Worm (Caenorhabditis elegans) whole organism, young adult: Measurements from ENCODE around the gene C28H8.8.

Experiments used
- B0336.3 ChIP-seq: fragments of 200-800 bp; sonication (Bioruptor generic); IDR thresholded peaks from 2 replicates; pipeline ENCODE4 v1.3.6; 2022; ENCODE audit warnings: missing genetic modification characterization, missing compliant biosample characterization
- F10E7.11 ChIP-seq: sonication (generic microtip); optimal IDR thresholded peaks from 2 replicates; lab custom pipeline; 2017; ENCODE audit warnings: mild to moderate bottlenecking, missing genetic modification characterization, moderate library complexity, missing compliant biosample characterization
- F33H1.4 ChIP-seq: fragments of 200-800 bp; sonication (Bioruptor generic); IDR thresholded peaks from 2 replicates; pipeline ENCODE4 v1.3.6; 2022; ENCODE audit warnings: missing genetic modification reagents, missing genetic modification characterization, missing compliant biosample characterization
- F37B4.10 ChIP-seq: fragments of 200-800 bp; sonication (Bioruptor generic); IDR thresholded peaks from 2 replicates; pipeline ENCODE4 v1.3.6; 2022; ENCODE audit warnings: missing genetic modification characterization, missing compliant biosample characterization
- F55B11.4 ChIP-seq: sonication (generic microtip); optimal IDR thresholded peaks from 2 replicates; lab custom pipeline; 2016; ENCODE audit warnings: missing compliant biosample characterization, missing genetic modification characterization, borderline replicate concordance; ENCODE audit not compliant: insufficient read depth
- K12H6.12 ChIP-seq: fragments of 200-800 bp; sonication (Bioruptor generic); optimal IDR thresholded peaks from 2 replicates; lab custom pipeline; 2018; ENCODE audit warnings: mild to moderate bottlenecking, missing genetic modification characterization, missing compliant biosample characterization
- T07F8.4 ChIP-seq: sonication (generic microtip); optimal IDR thresholded peaks from 2 replicates; lab custom pipeline; 2016; ENCODE audit warnings: mild to moderate bottlenecking, missing genetic modification characterization, moderate library complexity, missing compliant biosample characterization
- Y79H2A.3 ChIP-seq: fragments of 200-800 bp; sonication (Bioruptor generic); conservative IDR thresholded peaks from 2 replicates; pipeline ENCODE4 v1.3.6; 2022; ENCODE audit warnings: missing genetic modification reagents, missing genetic modification characterization, missing compliant biosample characterization
- attf-5 ChIP-seq: fragments of 200-800 bp; sonication (Bioruptor generic); optimal IDR thresholded peaks from 2 replicates; lab custom pipeline; 2018; ENCODE audit warnings: mild to moderate bottlenecking, missing genetic modification characterization, missing compliant biosample characterization
- cebp-1 ChIP-seq, 2 experiments: fragments of 200-800 bp in 1 of 2; sonication (Bioruptor generic) in 1 of 2; sonication (generic microtip) in 1 of 2; IDR thresholded peaks in 1 of 2; optimal IDR thresholded peaks in 1 of 2; 2 replicates each; pipeline versions ENCODE4 v1.3.6 to Lab custom; 2017 to 2022; ENCODE audit warnings: missing compliant biosample characterization in 2 of 2, missing genetic modification characterization in 2 of 2, mild to moderate bottlenecking in 1 of 2, missing genetic modification reagents in 1 of 2, moderate library complexity in 1 of 2
- ceh-27 ChIP-seq: fragments of 200-800 bp; sonication (Bioruptor generic); optimal IDR thresholded peaks from 2 replicates; lab custom pipeline; 2018; ENCODE audit warnings: mild to moderate bottlenecking, missing genetic modification characterization, moderate library complexity, missing compliant biosample characterization
- chd-7 ChIP-seq: sonication (generic microtip); optimal IDR thresholded peaks from 2 replicates; lab custom pipeline; 2016; ENCODE audit warnings: mild to moderate bottlenecking, missing genetic modification characterization, moderate library complexity, missing compliant biosample characterization
- egl-18 ChIP-seq: fragments of 200-800 bp; sonication (Bioruptor generic); IDR thresholded peaks from 2 replicates; pipeline ENCODE4 v1.3.6; 2022; ENCODE audit warnings: missing genetic modification reagents, missing genetic modification characterization, missing compliant biosample characterization
- egl-44 ChIP-seq: fragments of 200-800 bp; sonication (Bioruptor generic); IDR thresholded peaks from 2 replicates; pipeline ENCODE4 v1.3.6; 2022; ENCODE audit warnings: missing genetic modification reagents, missing genetic modification characterization, missing compliant biosample characterization
- hlh-26 ChIP-seq: fragments of 200-800 bp; sonication (Bioruptor generic); conservative IDR thresholded peaks from 2 replicates; pipeline ENCODE4 v1.3.6; 2022; ENCODE audit warnings: missing genetic modification reagents, missing genetic modification characterization, missing compliant biosample characterization
- hmg-1.2 ChIP-seq: fragments of 200-800 bp; sonication (Bioruptor generic); IDR thresholded peaks from 2 replicates; pipeline ENCODE4 v1.3.6; 2022; ENCODE audit warnings: missing genetic modification reagents, missing genetic modification characterization, missing compliant biosample characterization
- lin-35 ChIP-seq, 3 experiments: fragments of 150-350 bp in 2 of 3; sonication (generic microtip) in 1 of 3; optimal IDR thresholded peaks; 2 replicates each; lab custom pipeline; 2014 to 2018; ENCODE audit warnings: missing biosample characterization in 3 of 3, missing genetic modification characterization in 3 of 3, missing genetic modification reagents in 3 of 3
- lin-40 ChIP-seq: sonication (generic microtip); optimal IDR thresholded peaks from 2 replicates; lab custom pipeline; 2016; ENCODE audit warnings: missing genetic modification characterization, mild to moderate bottlenecking, missing compliant biosample characterization, missing genotype, missing genetic modification reagents
- madf-8 ChIP-seq: fragments of 200-800 bp; sonication (Bioruptor generic); conservative IDR thresholded peaks from 2 replicates; pipeline ENCODE4 v1.3.6; 2022; ENCODE audit warnings: missing genetic modification reagents, missing genetic modification characterization, missing compliant biosample characterization
- mcd-1 ChIP-seq: fragments of 200-800 bp; sonication (Bioruptor generic); IDR thresholded peaks from 2 replicates; pipeline ENCODE4 v1.3.6; 2022; ENCODE audit warnings: missing genetic modification reagents, missing genetic modification characterization, missing compliant biosample characterization
- mel-28 ChIP-seq: sonication (generic microtip); optimal IDR thresholded peaks from 2 replicates; lab custom pipeline; 2016; ENCODE audit warnings: borderline replicate concordance, mild to moderate bottlenecking, missing genetic modification characterization, missing compliant biosample characterization
- nfya-2 ChIP-seq: fragments of 200-800 bp; sonication (Bioruptor generic); IDR thresholded peaks from 2 replicates; pipeline ENCODE4 v1.3.6; 2022; ENCODE audit warnings: missing genetic modification reagents, missing genetic modification characterization, missing compliant biosample characterization
- nhr-120 ChIP-seq: fragments of 200-800 bp; sonication (Bioruptor generic); IDR thresholded peaks from 2 replicates; pipeline ENCODE4 v1.3.6; 2022; ENCODE audit warnings: missing genetic modification characterization, missing compliant biosample characterization
- nhr-90 ChIP-seq: sonication (generic microtip); optimal IDR thresholded peaks from 2 replicates; lab custom pipeline; 2016; ENCODE audit warnings: missing genotype, mild to moderate bottlenecking, missing genetic modification characterization, missing compliant biosample characterization
- pbrm-1 ChIP-seq: fragments of 200-800 bp; sonication (Bioruptor generic); IDR thresholded peaks from 2 replicates; pipeline ENCODE4 v1.3.6; 2022; ENCODE audit warnings: missing genetic modification reagents, missing genetic modification characterization, missing compliant biosample characterization
- rec-8 ChIP-seq, 2 experiments: sonication (generic microtip); optimal IDR thresholded peaks; 2 replicates each; lab custom pipeline; 2016; ENCODE audit warnings: mild to moderate bottlenecking in 2 of 2, missing genetic modification characterization in 2 of 2, missing genetic modification reagents in 2 of 2, missing genotype in 2 of 2, missing biosample characterization in 1 of 2, missing compliant biosample characterization in 1 of 2, moderate library complexity in 1 of 2
- rpc-1 ChIP-seq, 2 experiments: fragments of 150-350 bp in 1 of 2; sonication (generic microtip) in 1 of 2; optimal IDR thresholded peaks; 2 replicates each; lab custom pipeline; 2014 to 2018; ENCODE audit warnings: missing biosample characterization in 1 of 2, missing genetic modification characterization in 1 of 2, missing genetic modification reagents in 1 of 2, missing genotype in 1 of 2
- snpc-3.4 ChIP-seq: sonication (generic microtip); optimal IDR thresholded peaks from 2 replicates; lab custom pipeline; 2017; ENCODE audit warnings: missing genetic modification characterization, mild to moderate bottlenecking, missing compliant biosample characterization, antibody characterized with exemption, moderate library complexity, missing genotype, missing genetic modification reagents
- snpc-4 ChIP-seq, 5 experiments: fragments of 150-350 bp in 1 of 5; sonication (generic microtip) in 4 of 5; optimal IDR thresholded peaks; 2 replicates each; lab custom pipeline; 2014 to 2018; ENCODE audit warnings: missing genetic modification characterization in 5 of 5, missing biosample characterization in 3 of 5, antibody characterized with exemption in 2 of 5, mild to moderate bottlenecking in 2 of 5, missing compliant biosample characterization in 2 of 5, missing genotype in 2 of 5, moderate library complexity in 2 of 5, missing genetic modification reagents in 1 of 5
- somi-1 ChIP-seq: fragments of 200-800 bp; sonication (Bioruptor generic); optimal IDR thresholded peaks from 2 replicates; lab custom pipeline; 2018; ENCODE audit warnings: mild to moderate bottlenecking, missing genetic modification characterization, missing compliant biosample characterization
- tlf-1 ChIP-seq: fragments of 200-800 bp; sonication (Bioruptor generic); optimal IDR thresholded peaks from 2 replicates; lab custom pipeline; 2018; ENCODE audit warnings: mild to moderate bottlenecking, missing genetic modification characterization, missing compliant biosample characterization
- zfh-2 ChIP-seq: fragments of 200-800 bp; sonication (Bioruptor generic); conservative IDR thresholded peaks from 2 replicates; pipeline ENCODE4 v1.3.6; 2022; ENCODE audit warnings: missing genetic modification reagents, missing genetic modification characterization, missing compliant biosample characterization
- ztf-22 ChIP-seq: fragments of 200-800 bp; sonication (Bioruptor generic); optimal IDR thresholded peaks from 2 replicates; lab custom pipeline; 2018; ENCODE audit warnings: mild to moderate bottlenecking, missing genetic modification characterization, moderate library complexity, missing compliant biosample characterization
- ztf-3 ChIP-seq: fragments of 200-800 bp; sonication (Bioruptor generic); optimal IDR thresholded peaks from 2 replicates; lab custom pipeline; 2018; ENCODE audit warnings: mild to moderate bottlenecking, missing genetic modification characterization, missing compliant biosample characterization

Gene C28H8.8

DNA sequence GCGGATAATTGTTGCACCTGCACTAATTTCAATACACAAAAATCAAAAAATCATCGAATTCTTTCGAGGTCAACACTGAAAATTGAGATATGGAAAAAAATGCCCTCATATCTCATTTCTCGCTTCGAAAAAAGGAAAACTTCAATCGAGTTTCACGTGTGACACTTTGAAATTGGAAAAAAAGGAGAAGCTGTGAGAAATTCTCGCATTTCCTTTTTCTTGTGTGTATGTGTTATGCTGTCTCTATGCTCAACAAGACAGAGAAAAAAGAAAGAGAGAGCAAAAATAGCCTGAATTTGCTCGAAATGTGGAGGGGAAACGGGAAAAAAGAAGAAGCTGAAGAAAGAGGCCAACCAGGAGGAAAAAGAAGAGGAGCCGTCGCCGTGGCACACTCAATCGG, 42.2 kb downstream of the C28H8.8 start:
- TF ChIP-seq hlh-26 (GFP tag; lab: Robert Waterston, UW): no peak
- no peak for TF ChIP-seq nhr-90
- no peak for TF ChIP-seq mcd-1 (GFP tag; lab: Robert Waterston, UW)
- TF ChIP-seq F10E7.11: no peak
- no peak for TF ChIP-seq madf-8 (GFP tag; lab: Robert Waterston, UW)
- TF ChIP-seq, all 124 proteins: peak for 0

DNA sequence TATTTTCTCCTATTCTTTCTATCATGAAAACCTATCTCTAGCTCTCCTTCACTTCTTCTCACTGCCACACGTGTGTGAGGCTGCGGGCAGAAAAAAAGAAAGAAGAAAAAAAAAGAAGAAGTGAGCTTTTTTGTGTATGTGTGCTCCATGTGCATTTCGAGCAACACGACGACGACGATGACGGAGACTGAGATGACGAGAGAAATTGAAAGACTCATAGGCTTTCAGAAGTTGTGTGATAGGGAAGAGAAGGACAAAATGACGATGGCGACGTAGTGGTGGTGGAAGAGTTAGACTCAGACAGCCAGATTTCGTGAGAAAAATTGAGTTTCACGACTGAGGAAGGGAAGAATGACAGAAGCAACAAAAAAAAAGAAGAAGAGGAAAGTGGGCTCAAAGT, 43.1 kb downstream of the C28H8.8 start:
- no peak for TF ChIP-seq ztf-22 (GFP tag; lab: Kevin White, UChicago)
- TF ChIP-seq mel-28: no peak
- peak; percentile 24 for TF ChIP-seq attf-5
- no peak for TF ChIP-seq F37B4.10
- no peak for TF ChIP-seq snpc-4 (GFP tag; optimal IDR thresholded peaks at IDR 0.05; lab: Kevin White, UChicago)
- TF ChIP-seq snpc-4 (tag; optimal IDR thresholded peaks at IDR 0.05; lab: Kevin White, UChicago): peak in 1 of 4 experiments; percentile 16
- no peak for TF ChIP-seq tlf-1 (GFP tag; lab: Kevin White, UChicago)
- TF ChIP-seq nfya-2 (GFP tag; lab: Robert Waterston, UW): no peak
- no peak for TF ChIP-seq nhr-90
- TF ChIP-seq snpc-3.4 (tag; lab: Kevin White, UChicago): no peak
- no peak for TF ChIP-seq T07F8.4
- no peak for TF ChIP-seq B0336.3 (GFP tag; lab: Robert Waterston, UW)
- TF ChIP-seq egl-44 (GFP tag; lab: Robert Waterston, UW): no peak
- no peak for TF ChIP-seq rec-8 (tag; optimal IDR thresholded peaks at IDR 0.05; lab: Kevin White, UChicago)
- no peak for TF ChIP-seq Y79H2A.3
- no peak for TF ChIP-seq egl-18 (GFP tag; lab: Robert Waterston, UW)
- no peak for TF ChIP-seq chd-7 (tag; lab: Kevin White, UChicago)
- TF ChIP-seq somi-1 (GFP tag; lab: Kevin White, UChicago): peak; percentile 19
- peak; percentile 67 for TF ChIP-seq K12H6.12 (tag; lab: Kevin White, UChicago)
- TF ChIP-seq ceh-27: peak; percentile 27
- TF ChIP-seq hmg-1.2 (GFP tag; lab: Robert Waterston, UW): peak; percentile 45; the same call in 1 of the 2 replicates
- 0 out of 2 replicates have a peak, but pooled peaks have one; percentile 17 for TF ChIP-seq pbrm-1
- no peak for TF ChIP-seq cebp-1 (GFP tag; IDR thresholded peaks at IDR 0.05; lab: Robert Waterston, UW)
- peak; percentile 59 for TF ChIP-seq cebp-1 (tag; optimal IDR thresholded peaks at IDR 0.05; lab: Kevin White, UChicago)
- TF ChIP-seq F55B11.4 (tag; lab: Kevin White, UChicago): no peak
- peak in 1 of 3 experiments; percentile 63 for TF ChIP-seq lin-35 (GFP tag; optimal IDR thresholded peaks at IDR 0.05; lab: Kevin White, UChicago)
- TF ChIP-seq lin-40 (tag; lab: Kevin White, UChicago): peak; percentile 59
- no peak for TF ChIP-seq ztf-3
- TF ChIP-seq nhr-120: no peak
- peak; percentile 72 for TF ChIP-seq zfh-2 (GFP tag; lab: Robert Waterston, UW)
- no peak for TF ChIP-seq F33H1.4 (GFP tag; lab: Robert Waterston, UW)

DNA sequence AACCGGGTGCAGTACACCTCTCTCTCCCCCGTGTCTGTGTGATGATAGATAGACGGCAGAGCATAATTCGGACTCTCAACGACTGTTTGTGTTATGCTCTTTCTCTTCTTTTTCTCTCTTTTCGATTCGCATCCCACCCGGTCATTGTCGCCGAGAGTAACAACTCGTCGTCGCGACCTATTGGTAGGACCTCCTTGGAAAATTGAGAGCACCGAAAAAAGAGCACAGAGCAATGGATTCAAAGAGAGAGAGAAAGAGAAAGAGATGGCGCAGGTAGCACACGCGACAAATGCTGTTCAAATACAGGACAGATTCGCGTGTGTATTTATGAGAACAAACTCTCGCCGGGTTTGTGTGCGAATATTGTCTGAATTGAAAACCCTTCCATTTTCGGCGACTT, 44.9 kb downstream of the C28H8.8 start:
- TF ChIP-seq chd-7 (tag; lab: Kevin White, UChicago): no peak
- no peak for TF ChIP-seq nfya-2 (GFP tag; lab: Robert Waterston, UW)
- TF ChIP-seq attf-5: no peak
- peak; percentile 39; the same call in 1 of the 2 replicates for TF ChIP-seq zfh-2 (GFP tag; lab: Robert Waterston, UW)
- no peak for TF ChIP-seq rpc-1 (optimal IDR thresholded peaks at IDR 0.05; lab: Kevin White, UChicago)
- TF ChIP-seq rpc-1 (tag; optimal IDR thresholded peaks at IDR 0.05; lab: Kevin White, UChicago): no peak
